Worm (Caenorhabditis elegans): Measurements from ENCODE around the gene F39G3.4.
A peak's percentile ranks its signal among the peaks of the same experiment; 100 is the strongest.

F39G3.4 gene

ce11 chrV:4731154-4731961, 6.8 kb downstream of the F39G3.4 start, which contains the start of gene F39G3.3 (continued):
- TF ChIP-seq tbx-9 (tag; optimal IDR thresholded peaks at IDR 0.05; ENCODE audit: borderline replicate concordance) (no peak), ceh-91 (GFP tag; IDR thresholded peaks at IDR 0.05) (peak; percentile 79), lsy-27 (tag; optimal IDR thresholded peaks at IDR 0.05; ENCODE audit: borderline replicate concordance, insufficient read depth) (no peak), snpc-1.3 (tag; optimal IDR thresholded peaks at IDR 0.05; ENCODE audit: insufficient read depth) (peak; percentile 67), bed-1 (GFP tag; IDR thresholded peaks at IDR 0.05) (no peak), F33H1.4 (GFP tag; IDR thresholded peaks at IDR 0.05) (peak; percentile 88), rpc-1 (optimal IDR thresholded peaks at IDR 0.05) (peak; percentile 45), rpc-1 (tag; optimal IDR thresholded peaks at IDR 0.05) (no peak), nhr-179 (tag; optimal IDR thresholded peaks at IDR 0.05) (no peak), F37B4.10 (GFP tag; IDR thresholded peaks at IDR 0.05) (no peak), B0019.2 (GFP tag; conservative IDR thresholded peaks at IDR 0.05) (no peak), K11D2.4 (GFP tag; IDR thresholded peaks at IDR 0.05) (no peak), ceh-58 (GFP tag; IDR thresholded peaks at IDR 0.05) (no peak), hrde-1 (tag; optimal IDR thresholded peaks at IDR 0.05; ENCODE audit: borderline replicate concordance) (peak; percentile 79), egl-44 (GFP tag; IDR thresholded peaks at IDR 0.05) (no peak), Y67H2A.10 (GFP tag; conservative IDR thresholded peaks at IDR 0.05) (no peak), hmg-1.2 (GFP tag; IDR thresholded peaks at IDR 0.05) (peak; percentile 53), attf-6 (GFP tag; IDR thresholded peaks at IDR 0.05) (0 out of 2 replicates have a peak, but pooled peaks have one; percentile 8), hmg-20 (GFP tag; IDR thresholded peaks at IDR 0.05) (no peak), F10E7.11 (tag; optimal IDR thresholded peaks at IDR 0.05) (no peak), pbrm-1 (GFP tag; IDR thresholded peaks at IDR 0.05) (peak; percentile 56; the same call in 1 of the 2 replicates), hlh-26 (GFP tag; conservative IDR thresholded peaks at IDR 0.05) (no peak), snpc-1.1 (tag; optimal IDR thresholded peaks at IDR 0.05; ENCODE audit: insufficient read depth) (no peak), madf-6 (GFP tag; IDR thresholded peaks at IDR 0.05) (peak; percentile 97), snpc-3.4 (tag; optimal IDR thresholded peaks at IDR 0.05) (no peak), attf-3 (GFP tag; conservative IDR thresholded peaks at IDR 0.05) (no peak), ccch-3 (GFP tag; optimal IDR thresholded peaks at IDR 0.05) (no peak), die-1 (tag; optimal IDR thresholded peaks at IDR 0.05) (peak; percentile 30), let-607 (tag; optimal IDR thresholded peaks at IDR 0.05) (peak in 1 of 2 experiments; percentile 30), tbp1 (GFP tag; optimal IDR thresholded peaks at IDR 0.05) (peak; percentile 48), dox-1 (GFP tag; IDR thresholded peaks at IDR 0.05) (peak; percentile 89), somi-1 (GFP tag; optimal IDR thresholded peaks at IDR 0.05) (no peak), Y53F4B.3 (GFP tag; IDR thresholded peaks at IDR 0.05) (no peak), mxl-1 (tag; optimal IDR thresholded peaks at IDR 0.05) (peak; percentile 41), repo-1 (tag; optimal IDR thresholded peaks at IDR 0.05) (no peak), gei-17 (GFP tag; optimal IDR thresholded peaks at IDR 0.05) (no peak), athp-1 (tag; optimal IDR thresholded peaks at IDR 0.05) (peak; percentile 47), K12H6.12 (tag; optimal IDR thresholded peaks at IDR 0.05) (no peak), F39B2.1 (GFP tag; IDR thresholded peaks at IDR 0.05) (0 out of 2 replicates have a peak, but pooled peaks have one; percentile 17), zfh-2 (GFP tag; conservative IDR thresholded peaks at IDR 0.05) (no peak), ztf-18 (tag; optimal IDR thresholded peaks at IDR 0.05) (peak; percentile 72), Y79H2A.3 (GFP tag; conservative IDR thresholded peaks at IDR 0.05) (0 out of 2 replicates have a peak, but pooled peaks have one; percentile 24), ztf-26 (tag; optimal IDR thresholded peaks at IDR 0.05) (no peak), Y95B8A.8 (GFP tag; IDR thresholded peaks at IDR 0.05) (no peak), dpl-1 (GFP tag; optimal IDR thresholded peaks at IDR 0.05) (peak; percentile 71), aptf-3 (GFP tag; IDR thresholded peaks at IDR 0.05) (no peak)

All from whole organism, young adult.